Worm (Caenorhabditis elegans) whole organism, early embryonic: ENCODE results near the gene K09F6.9.

Experiments used
- B0310.2 ChIP-seq: sonication (generic microtip); optimal IDR thresholded peaks from 2 replicates; lab custom pipeline; 2016; ENCODE audit warnings: mild to moderate bottlenecking, missing genetic modification characterization, missing compliant biosample characterization
- F13C5.2 ChIP-seq: sonication (generic microtip); optimal IDR thresholded peaks from 2 replicates; lab custom pipeline; 2017; ENCODE audit warnings: mild to moderate bottlenecking, missing genetic modification characterization, inconsistent platforms, missing compliant biosample characterization
- ama-1 ChIP-seq: fragments of 150-350 bp; optimal IDR thresholded peaks from 2 replicates; lab custom pipeline; 2014
- ets-7 ChIP-seq: sonication (generic microtip); optimal IDR thresholded peaks from 2 replicates; lab custom pipeline; 2016; ENCODE audit warnings: missing genotype, missing genetic modification characterization, missing compliant biosample characterization
- flt-1 ChIP-seq: fragments of 200-800 bp; sonication (Bioruptor generic); IDR thresholded peaks from 2 replicates; pipeline ENCODE4 v1.3.6; 2022; ENCODE audit warnings: missing genetic modification characterization, missing compliant biosample characterization
- hmbx-1 ChIP-seq: sonication (generic microtip); optimal IDR thresholded peaks from 2 replicates; lab custom pipeline; 2016; ENCODE audit warnings: mild to moderate bottlenecking, missing genetic modification characterization, missing compliant biosample characterization
- hnd-1 ChIP-seq: sonication (generic microtip); optimal IDR thresholded peaks from 2 replicates; lab custom pipeline; 2016; ENCODE audit warnings: missing genetic modification characterization, missing compliant biosample characterization
- pes-1 ChIP-seq: fragments of 200-800 bp; sonication (Bioruptor generic); IDR thresholded peaks from 2 replicates; pipeline ENCODE4 v1.3.6; 2022; ENCODE audit warnings: missing genetic modification reagents, missing genetic modification characterization, missing compliant biosample characterization
- scrt-1 ChIP-seq: fragments of 200-800 bp; sonication (Bioruptor generic); IDR thresholded peaks from 2 replicates; pipeline ENCODE4 v1.3.6; 2022; ENCODE audit warnings: missing genetic modification characterization, missing compliant biosample characterization
- sea-1 ChIP-seq: fragments of 200-800 bp; sonication (Bioruptor generic); conservative IDR thresholded peaks from 2 replicates; pipeline ENCODE4 v1.3.6; 2022; ENCODE audit warnings: missing genetic modification characterization, missing compliant biosample characterization
- tbx-11 ChIP-seq: fragments of 200-800 bp; sonication (Bioruptor generic); IDR thresholded peaks from 2 replicates; pipeline ENCODE4 v1.3.6; 2022; ENCODE audit warnings: missing genetic modification characterization, missing compliant biosample characterization

- no peak for TF ChIP-seq ama-1 (lab: Kevin White, UChicago)
- no peak for TF ChIP-seq flt-1
- TF ChIP-seq scrt-1 (GFP tag; lab: Robert Waterston, UW), result no peak
- no peak for TF ChIP-seq hmbx-1 (tag; lab: Kevin White, UChicago)
- no peak for TF ChIP-seq sea-1 (GFP tag; lab: Robert Waterston, UW)
- no peak for TF ChIP-seq F13C5.2
- TF ChIP-seq pes-1 (GFP tag; lab: Robert Waterston, UW), result no peak
- TF ChIP-seq ets-7 (tag; lab: Kevin White, UChicago), result no peak
- TF ChIP-seq B0310.2 (tag; lab: Kevin White, UChicago), result no peak
- no peak for TF ChIP-seq hnd-1 (tag; lab: Kevin White, UChicago)
- TF ChIP-seq tbx-11 (GFP tag; lab: Robert Waterston, UW), result no peak
Observed at ce11 chrII:2233240-2233639, 49.3 kb downstream of the K09F6.9 start, which contains the start of gene cct-3.
